Worm (Caenorhabditis elegans) whole organism, L1 larva: ENCODE results near the gene mrck-1.

ENCODE experiments used
- fos-1 ChIP-seq: fragments of 150-350 bp; optimal IDR thresholded peaks from 2 replicates; lab custom pipeline; 2014; ENCODE audit warnings: missing biosample characterization, missing genetic modification characterization
- nhr-11 ChIP-seq: fragments of 150-350 bp; optimal IDR thresholded peaks from 2 replicates; lab custom pipeline; 2014; ENCODE audit warnings: missing biosample characterization, missing genetic modification characterization
- skn-1 ChIP-seq: fragments of 150-350 bp; optimal IDR thresholded peaks from 2 replicates; lab custom pipeline; 2014; ENCODE audit warnings: missing biosample characterization, missing genetic modification characterization

ce11 chrV:6217834-6218233 is 49.3 kb downstream of the mrck-1 start, which contains the start of gene str-206:
- TF ChIP-seq nhr-11 (no peak), skn-1 (tag; lab: Kevin White, UChicago) (no peak), fos-1 (tag; lab: Kevin White, UChicago) (no peak)
